Worm (Caenorhabditis elegans): ENCODE results near the gene ZK643.6.

ce11 chrIII:8983811-8984210, 23.2 kb upstream of the ZK643.6 start:
- TF ChIP-seq ceh-82 (tag; optimal IDR thresholded peaks at IDR 0.05): no peak
- TF ChIP-seq lin-39 (tag; optimal IDR thresholded peaks at IDR 0.05): no peak
- no peak for TF ChIP-seq unc-62 (GFP tag; optimal IDR thresholded peaks at IDR 0.05)
- no peak for TF ChIP-seq R02D3.7 (tag; optimal IDR thresholded peaks at IDR 0.05)
- TF ChIP-seq zag-1 (tag; optimal IDR thresholded peaks at IDR 0.05): no peak
- no peak for TF ChIP-seq nhr-12 (tag; optimal IDR thresholded peaks at IDR 0.05)
- TF ChIP-seq fos-1 (tag; optimal IDR thresholded peaks at IDR 0.05): no peak
- no peak for TF ChIP-seq lin-15B (tag; optimal IDR thresholded peaks at IDR 0.05)
- no peak for TF ChIP-seq aly-2 (tag; optimal IDR thresholded peaks at IDR 0.05)
